Worm (Caenorhabditis elegans): ENCODE data around the gene Y53F4B.43.

Gene Y53F4B.43

DNA sequence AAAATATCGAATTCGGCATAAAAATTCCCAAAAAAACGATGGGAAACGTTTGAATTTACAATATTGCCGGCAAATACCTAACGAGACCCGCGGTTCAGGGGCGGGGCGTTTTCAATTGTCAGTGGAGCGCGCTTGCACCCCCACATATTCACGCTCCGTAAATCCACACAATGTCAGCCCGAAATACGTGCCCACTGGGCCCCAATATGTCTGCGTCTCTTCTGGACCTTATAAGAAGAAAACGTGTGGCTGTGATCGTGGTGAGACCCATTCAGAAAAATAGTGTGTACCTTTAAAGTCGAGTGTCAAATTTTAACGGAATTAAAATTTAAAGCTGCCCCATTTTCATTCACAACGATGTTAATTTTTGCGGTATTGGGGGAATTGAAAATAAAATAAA lies 16.3 kb downstream of the Y53F4B.43 start (continued):
- no peak for TF ChIP-seq K11D2.4 (GFP tag; IDR thresholded peaks at IDR 0.05)
- TF ChIP-seq zim-3 (tag; optimal IDR thresholded peaks at IDR 0.05), result peak; percentile 44
- no peak for TF ChIP-seq lir-1 (GFP tag; conservative IDR thresholded peaks at IDR 0.05)
- no peak for TF ChIP-seq nhr-27 (tag; optimal IDR thresholded peaks at IDR 0.05)
- TF ChIP-seq unc-130 (GFP tag; optimal IDR thresholded peaks at IDR 0.05), result peak; percentile 78
- no peak for TF ChIP-seq Y67H2A.10 (GFP tag; conservative IDR thresholded peaks at IDR 0.05)
- peak; percentile 51 for TF ChIP-seq die-1 (tag; optimal IDR thresholded peaks at IDR 0.05)
- TF ChIP-seq F57C9.4 (tag; optimal IDR thresholded peaks at IDR 0.05), result no peak
- no peak for TF ChIP-seq Y56A3A.18 (GFP tag; IDR thresholded peaks at IDR 0.05)
- peak; percentile 81 for TF ChIP-seq ekl-4 (GFP tag; IDR thresholded peaks at IDR 0.05)
- TF ChIP-seq lin-26 (GFP tag; IDR thresholded peaks at IDR 0.05), result peak; percentile 72
- TF ChIP-seq nfya-1 (tag; optimal IDR thresholded peaks at IDR 0.05; ENCODE audit: borderline replicate concordance, insufficient read depth), result no peak
- no peak for TF ChIP-seq B0019.2 (GFP tag; conservative IDR thresholded peaks at IDR 0.05)
- no peak for TF ChIP-seq snpc-4 (GFP tag; optimal IDR thresholded peaks at IDR 0.05)
- peak in 2 of 4 experiments; percentile 8 to 39 for TF ChIP-seq snpc-4 (tag; optimal IDR thresholded peaks at IDR 0.05)
- TF ChIP-seq bed-1 (GFP tag; IDR thresholded peaks at IDR 0.05), result 0 out of 2 replicates have a peak, but pooled peaks have one; percentile 25
- TF ChIP-seq F49E8.2 (tag; optimal IDR thresholded peaks at IDR 0.05; ENCODE audit: insufficient read depth), result peak; percentile 70
- no peak for TF ChIP-seq rec-8 (tag; optimal IDR thresholded peaks at IDR 0.05)
- no peak for TF ChIP-seq pha-4 (tag; optimal IDR thresholded peaks at IDR 0.05)
- TF ChIP-seq ccch-3 (GFP tag; optimal IDR thresholded peaks at IDR 0.05), result no peak
- peak; percentile 32 for TF ChIP-seq F10E7.11 (tag; optimal IDR thresholded peaks at IDR 0.05)
- TF ChIP-seq mes-4 (tag; optimal IDR thresholded peaks at IDR 0.05), result no peak
- peak; percentile 65 for TF ChIP-seq pbrm-1 (GFP tag; IDR thresholded peaks at IDR 0.05)
- TF ChIP-seq Y53F4B.3 (GFP tag; IDR thresholded peaks at IDR 0.05), result no peak
- peak; percentile 82 for TF ChIP-seq Y79H2A.3 (GFP tag; conservative IDR thresholded peaks at IDR 0.05)
- TF ChIP-seq madf-6 (GFP tag; IDR thresholded peaks at IDR 0.05), result peak; percentile 82
- TF ChIP-seq nfyb-1 (GFP tag; IDR thresholded peaks at IDR 0.05), result peak; percentile 75
- peak; percentile 64 for TF ChIP-seq F33H1.4 (GFP tag; IDR thresholded peaks at IDR 0.05)
- peak; percentile 93 for TF ChIP-seq B0336.3 (GFP tag; IDR thresholded peaks at IDR 0.05)
- no peak for TF ChIP-seq F37B4.10 (GFP tag; IDR thresholded peaks at IDR 0.05)
- peak; percentile 87 for TF ChIP-seq hsf-1 (GFP tag; IDR thresholded peaks at IDR 0.05)
- no peak for TF ChIP-seq let-607 (tag; optimal IDR thresholded peaks at IDR 0.05)
- no peak for TF ChIP-seq lin-40 (tag; optimal IDR thresholded peaks at IDR 0.05)
- peak; percentile 48 for TF ChIP-seq him-1 (tag; optimal IDR thresholded peaks at IDR 0.05)
- peak; percentile 42; the same call in 1 of the 2 replicates for TF ChIP-seq dox-1 (GFP tag; IDR thresholded peaks at IDR 0.05)
- no peak for TF ChIP-seq madf-10 (tag; optimal IDR thresholded peaks at IDR 0.05)
- no peak for TF ChIP-seq ztf-3 (GFP tag; optimal IDR thresholded peaks at IDR 0.05)
- TF ChIP-seq somi-1 (GFP tag; optimal IDR thresholded peaks at IDR 0.05), result no peak
- TF ChIP-seq ztf-22 (GFP tag; optimal IDR thresholded peaks at IDR 0.05), result no peak
- TF ChIP-seq mxl-1 (tag; optimal IDR thresholded peaks at IDR 0.05), result no peak
- no peak for TF ChIP-seq F57A8.1 (GFP tag; optimal IDR thresholded peaks at IDR 0.05)
- TF ChIP-seq mcd-1 (GFP tag; IDR thresholded peaks at IDR 0.05), result peak; percentile 70
- TF ChIP-seq Y95B8A.8 (GFP tag; IDR thresholded peaks at IDR 0.05), result peak; percentile 65
- peak; percentile 57 for TF ChIP-seq chd-7 (tag; optimal IDR thresholded peaks at IDR 0.05)
- peak; percentile 44 for TF ChIP-seq attf-5 (GFP tag; optimal IDR thresholded peaks at IDR 0.05)
- TF ChIP-seq mel-28 (tag; optimal IDR thresholded peaks at IDR 0.05; ENCODE audit: borderline replicate concordance), result no peak
- TF ChIP-seq tlf-1 (GFP tag; optimal IDR thresholded peaks at IDR 0.05), result peak; percentile 4
- no peak for TF ChIP-seq B0035.1 (tag; optimal IDR thresholded peaks at IDR 0.05)

Measured in whole organism, young adult.